Fruit fly (Drosophila melanogaster) whole organism, embryonic: ENCODE results near the gene TM9SF3.
A peak's percentile ranks its signal among the peaks of the same experiment; 100 is the strongest.

ENCODE experiments used
- CG10274 ChIP-seq: fragments of 200-800 bp; sonication (Bioruptor generic); optimal IDR thresholded peaks from 3 replicates; lab custom pipeline; 2017; ENCODE audit warnings: missing biosample characterization, mild to moderate bottlenecking, missing genetic modification characterization
- CG10321 ChIP-seq: fragments of 200-800 bp; sonication (Bioruptor generic); IDR thresholded peaks from 2 replicates; pipeline ENCODE4 v1.3.6; 2022; ENCODE audit warnings: missing biosample characterization, missing genetic modification characterization
- CG11456 ChIP-seq: fragments of 200-800 bp; sonication (Bioruptor generic); IDR thresholded peaks from 3 replicates; pipeline ENCODE4 v1.3.6; 2022; ENCODE audit warnings: missing biosample characterization, missing genetic modification characterization
- CG11504 ChIP-seq: fragments of 200-800 bp; sonication (Bioruptor generic); optimal IDR thresholded peaks from 3 replicates; lab custom pipeline; 2019; ENCODE audit warnings: missing biosample characterization, mild to moderate bottlenecking, missing genetic modification characterization, moderate library complexity
- CG11723 ChIP-seq: fragments of 200-800 bp; sonication (Bioruptor generic); optimal IDR thresholded peaks from 2 replicates; lab custom pipeline; 2017; ENCODE audit warnings: missing biosample characterization, mild to moderate bottlenecking, missing genetic modification characterization
- CG12104 ChIP-seq: fragments of 200-800 bp; sonication (Bioruptor generic); optimal IDR thresholded peaks from 3 replicates; lab custom pipeline; 2016; ENCODE audit warnings: missing biosample characterization, missing genetic modification characterization
- CG12236 ChIP-seq: fragments of 200-800 bp; sonication (Bioruptor generic); optimal IDR thresholded peaks from 2 replicates; lab custom pipeline; 2016; ENCODE audit warnings: missing biosample characterization, missing genetic modification characterization
- CG14860 ChIP-seq: fragments of 200-800 bp; sonication (Bioruptor generic); IDR thresholded peaks from 3 replicates; pipeline ENCODE4 v1.3.6; 2022; ENCODE audit warnings: missing biosample characterization, missing genetic modification characterization; ENCODE audit not compliant: partially characterized antibody
- CG15479 ChIP-seq: fragments of 200-800 bp; sonication (Bioruptor generic); optimal IDR thresholded peaks from 3 replicates; lab custom pipeline; 2019; ENCODE audit warnings: missing biosample characterization, mild to moderate bottlenecking, missing genetic modification characterization, moderate library complexity
- CG31224 ChIP-seq: fragments of 200-800 bp; sonication (Bioruptor generic); IDR thresholded peaks from 2 replicates; pipeline ENCODE4 v1.3.6; 2022; ENCODE audit warnings: missing biosample characterization, missing genetic modification characterization
- CG31365 ChIP-seq: fragments of 200-800 bp; sonication (Bioruptor generic); optimal IDR thresholded peaks from 2 replicates; lab custom pipeline; 2018; ENCODE audit warnings: missing biosample characterization, mild to moderate bottlenecking, missing genetic modification characterization
- CG32532 ChIP-seq: fragments of 200-800 bp; sonication (Bioruptor generic); IDR thresholded peaks from 2 replicates; pipeline ENCODE4 v1.3.6; 2022; ENCODE audit warnings: missing biosample characterization, missing genetic modification characterization
- CG42726 ChIP-seq: fragments of 200-800 bp; sonication (Bioruptor generic); IDR thresholded peaks from 2 replicates; pipeline ENCODE4 v1.3.6; 2022; ENCODE audit warnings: missing biosample characterization, missing genetic modification characterization; ENCODE audit not compliant: partially characterized antibody
- CG6254 ChIP-seq: fragments of 200-800 bp; sonication (Bioruptor generic); optimal IDR thresholded peaks from 3 replicates; lab custom pipeline; 2017; ENCODE audit warnings: mild to moderate bottlenecking, missing biosample characterization, missing genetic modification reagents, missing genetic modification characterization
- CG7372 ChIP-seq: fragments of 200-800 bp; sonication (Bioruptor generic); IDR thresholded peaks from 2 replicates; pipeline ENCODE4 v1.3.6; 2022; ENCODE audit warnings: missing biosample characterization, missing genetic modification characterization
- CG7839 ChIP-seq: fragments of 200-800 bp; sonication (Bioruptor generic); optimal IDR thresholded peaks from 3 replicates; lab custom pipeline; 2018; ENCODE audit warnings: missing biosample characterization, mild to moderate bottlenecking, missing genetic modification characterization, moderate library complexity
- CG9437 ChIP-seq: fragments of 200-800 bp; sonication (Bioruptor generic); optimal IDR thresholded peaks from 2 replicates; lab custom pipeline; 2018; ENCODE audit warnings: missing biosample characterization, mild to moderate bottlenecking, missing genetic modification characterization
- Dbx ChIP-seq: fragments of 200-800 bp; sonication (Bioruptor generic); IDR thresholded peaks from 3 replicates; pipeline ENCODE4 v1.3.6; 2022; ENCODE audit warnings: missing biosample characterization, missing genetic modification characterization
- Deaf1 ChIP-seq: fragments of 200-800 bp; optimal IDR thresholded peaks from 3 replicates; lab custom pipeline; 2019; ENCODE audit warnings: missing biosample characterization, mild to moderate bottlenecking, missing genetic modification characterization, moderate library complexity
- Dll ChIP-seq: fragments of 200-800 bp; sonication (Bioruptor generic); IDR thresholded peaks from 4 replicates; pipeline ENCODE4 v1.3.6; 2022; ENCODE audit warnings: missing biosample characterization, missing genetic modification characterization; ENCODE audit not compliant: partially characterized antibody
- Eip74EF ChIP-seq, 2 experiments: fragments of 200-800 bp in 1 of 2; fragments of >200 bp in 1 of 2; sonication (Bioruptor generic) in 1 of 2; optimal IDR thresholded peaks; 2 replicates each; lab custom pipeline; 2017 to 2019; ENCODE audit warnings: missing biosample characterization in 2 of 2, missing genetic modification characterization in 2 of 2, mild to moderate bottlenecking in 1 of 2, moderate library complexity in 1 of 2
- Fer2 ChIP-seq: fragments of 200-800 bp; sonication (Bioruptor generic); optimal IDR thresholded peaks from 2 replicates; lab custom pipeline; 2018; ENCODE audit warnings: missing biosample characterization, mild to moderate bottlenecking, missing genetic modification characterization, moderate library complexity
- Jarid2 ChIP-seq: fragments of 200-800 bp; sonication (Bioruptor generic); optimal IDR thresholded peaks from 3 replicates; lab custom pipeline; 2017; ENCODE audit warnings: mild to moderate bottlenecking, missing biosample characterization, missing genetic modification reagents, missing genetic modification characterization
- Lpt ChIP-seq: fragments of >200 bp; optimal IDR thresholded peaks from 2 replicates; lab custom pipeline; 2018; ENCODE audit warnings: missing biosample characterization, missing genetic modification characterization
- Myb ChIP-seq: fragments of 200-800 bp; sonication (Bioruptor generic); optimal IDR thresholded peaks from 2 replicates; lab custom pipeline; 2016; ENCODE audit warnings: missing biosample characterization, missing genetic modification characterization
- Scr ChIP-seq: fragments of 200-800 bp; sonication (Bioruptor generic); IDR thresholded peaks from 2 replicates; pipeline ENCODE4 v1.3.6; 2022; ENCODE audit warnings: missing biosample characterization, missing genetic modification characterization; ENCODE audit not compliant: partially characterized antibody
- Trl ChIP-seq, 3 experiments: fragments of >200 bp in 2 of 3; fragments of 200-800 bp in 1 of 3; sonication (Bioruptor generic) in 1 of 3; optimal IDR thresholded peaks; 2 replicates in 1 of 3; 3 replicates in 2 of 3; lab custom pipeline; 2016 to 2017; ENCODE audit warnings: missing biosample characterization in 1 of 3, missing genetic modification characterization in 1 of 3
- amos ChIP-seq: fragments of 200-800 bp; sonication (Bioruptor generic); IDR thresholded peaks from 2 replicates; pipeline ENCODE4 v1.3.6; 2022; ENCODE audit warnings: missing biosample characterization, missing genetic modification characterization; ENCODE audit not compliant: partially characterized antibody
- cad ChIP-seq: fragments of >200 bp; optimal IDR thresholded peaks from 2 replicates; lab custom pipeline; 2017; ENCODE audit warnings: missing biosample characterization, missing genetic modification characterization
- ci ChIP-seq: fragments of 200-800 bp; sonication (Bioruptor generic); IDR thresholded peaks from 3 replicates; pipeline ENCODE4 v1.3.6; 2022; ENCODE audit warnings: missing biosample characterization, missing genetic modification characterization
- crol ChIP-seq: fragments of 200-800 bp; sonication (Bioruptor generic); IDR thresholded peaks from 2 replicates; pipeline ENCODE4 v1.3.6; 2022; ENCODE audit warnings: missing biosample characterization, missing genetic modification characterization
- eve ChIP-seq, 2 experiments: fragments of >200 bp; optimal IDR thresholded peaks; 2 replicates each; lab custom pipeline; 2017; ENCODE audit warnings: missing biosample characterization in 2 of 2, missing genetic modification characterization in 2 of 2
- gsb-n ChIP-seq: fragments of 200-800 bp; sonication (Bioruptor generic); optimal IDR thresholded peaks from 3 replicates; lab custom pipeline; 2018; ENCODE audit warnings: missing biosample characterization, mild to moderate bottlenecking, missing genetic modification characterization
- kni ChIP-seq: fragments of 200-800 bp; sonication (Bioruptor generic); optimal IDR thresholded peaks from 3 replicates; lab custom pipeline; 2017; ENCODE audit warnings: mild to moderate bottlenecking, missing biosample characterization, missing genetic modification reagents, missing genetic modification characterization
- org-1 ChIP-seq: fragments of 200-800 bp; sonication (Bioruptor generic); optimal IDR thresholded peaks from 2 replicates; lab custom pipeline; 2017; ENCODE audit warnings: missing biosample characterization, missing genetic modification characterization
- otp ChIP-seq: fragments of 200-800 bp; sonication (Bioruptor generic); IDR thresholded peaks from 3 replicates; pipeline ENCODE4, ENCODE4 v1.3.6; 2022; ENCODE audit warnings: missing biosample characterization, missing genetic modification characterization
- pfk ChIP-seq: fragments of 200-800 bp; sonication (Bioruptor generic); optimal IDR thresholded peaks from 2 replicates; lab custom pipeline; 2018; ENCODE audit warnings: missing biosample characterization, mild to moderate bottlenecking, missing genetic modification characterization, moderate library complexity
- pita ChIP-seq: fragments of 200-800 bp; sonication (Bioruptor generic); optimal IDR thresholded peaks from 2 replicates; lab custom pipeline; 2017; ENCODE audit warnings: missing biosample characterization, mild to moderate bottlenecking, missing genetic modification characterization
- run ChIP-seq: fragments of 200-800 bp; sonication (Bioruptor generic); optimal IDR thresholded peaks from 3 replicates; lab custom pipeline; 2018; ENCODE audit warnings: missing biosample characterization, mild to moderate bottlenecking, missing genetic modification characterization
- slbo ChIP-seq: fragments of 200-800 bp; sonication (Bioruptor generic); IDR thresholded peaks from 2 replicates; pipeline ENCODE4 v1.3.6; 2022; ENCODE audit warnings: missing biosample characterization, missing genetic modification characterization
- sqz ChIP-seq: fragments of 200-800 bp; sonication (Bioruptor generic); optimal IDR thresholded peaks from 3 replicates; lab custom pipeline; 2018; ENCODE audit warnings: missing biosample characterization, mild to moderate bottlenecking, missing genetic modification characterization
- sr ChIP-seq: fragments of 200-800 bp; sonication (Bioruptor generic); IDR thresholded peaks from 3 replicates; pipeline ENCODE4 v1.3.6; 2022; ENCODE audit warnings: missing biosample characterization, missing genetic modification characterization
- tup ChIP-seq: fragments of 200-800 bp; sonication (Bioruptor generic); optimal IDR thresholded peaks from 2 replicates; lab custom pipeline; 2016; ENCODE audit warnings: missing biosample characterization, mild to moderate bottlenecking, missing genetic modification characterization, moderate library complexity
- wdn ChIP-seq: fragments of 200-800 bp; sonication (Bioruptor generic); IDR thresholded peaks from 2 replicates; pipeline ENCODE4 v1.3.6; 2022; ENCODE audit warnings: missing biosample characterization, missing genetic modification characterization
- zf30C ChIP-seq: fragments of 200-800 bp; sonication (Bioruptor generic); optimal IDR thresholded peaks from 3 replicates; lab custom pipeline; 2018; ENCODE audit warnings: missing biosample characterization, mild to moderate bottlenecking, missing genetic modification characterization

TM9SF3 gene

dm6 chr3L:5630608-5631080 lies 26.9 kb upstream of the TM9SF3 start, which contains the start of gene Blimp-1 (continued):
- peak; percentile 55 to 91 for TF ChIP-seq Trl (optimal IDR thresholded peaks at IDR 0.05; lab: Kevin White, UChicago)
- no peak for TF ChIP-seq Trl (GFP tag; optimal IDR thresholded peaks at IDR 0.05; lab: Kevin White, UChicago)
- TF ChIP-seq sr (GFP tag; lab: Robert Waterston, UW) = no peak
- TF ChIP-seq slbo (GFP tag; lab: Robert Waterston, UW) = 0 out of 2 replicates have a peak, but pooled peaks have one; percentile 3
- peak; percentile 2 for TF ChIP-seq Deaf1 (tag; lab: Kevin White, UChicago)
- no peak for TF ChIP-seq CG7372 (GFP tag; lab: Robert Waterston, UW)
- peak; percentile 51 for TF ChIP-seq CG32532 (GFP tag; lab: Robert Waterston, UW)
- no peak for TF ChIP-seq amos (GFP tag; lab: Robert Waterston, UW)
- TF ChIP-seq CG11504 = no peak
- TF ChIP-seq CG10321 (GFP tag; lab: Robert Waterston, UW) = 0 out of 2 replicates have a peak, but pooled peaks have one; percentile 27
- TF ChIP-seq ci (GFP tag; lab: Robert Waterston, UW) = no peak
- TF ChIP-seq CG7839 = no peak
- peak; percentile 44 for TF ChIP-seq kni (GFP tag; lab: Kevin White, UChicago)
- no peak for TF ChIP-seq tup (GFP tag; lab: Kevin White, UChicago)
- TF ChIP-seq cad = no peak
- peak; percentile 21 for TF ChIP-seq CG9437 (GFP tag; lab: Kevin White, UChicago)
- TF ChIP-seq Scr (GFP tag; lab: Robert Waterston, UW) = peak; percentile 29; the same call in 1 of the 2 replicates
- TF ChIP-seq eve (GFP tag; optimal IDR thresholded peaks at IDR 0.05; lab: Kevin White, UChicago) = no peak
- no peak for TF ChIP-seq wdn
- no peak for TF ChIP-seq CG11723 (GFP tag; lab: Kevin White, UChicago)
- TF ChIP-seq CG42726 = no peak
- peak; percentile 55 for TF ChIP-seq zf30C (GFP tag; lab: Kevin White, UChicago)
- TF ChIP-seq Dll = 0 out of 4 replicates have a peak, but pooled peaks have one; percentile 17
- no peak for TF ChIP-seq CG31365 (tag; lab: Kevin White, UChicago)
- no peak for TF ChIP-seq CG31224
- no peak for TF ChIP-seq CG12236 (GFP tag; lab: Kevin White, UChicago)
- no peak for TF ChIP-seq org-1 (GFP tag; lab: Kevin White, UChicago)
- TF ChIP-seq CG15479 = peak; percentile 82
- TF ChIP-seq Jarid2 (GFP tag; lab: Kevin White, UChicago) = peak; percentile 58
- TF ChIP-seq Myb (GFP tag; lab: Kevin White, UChicago) = no peak
- TF ChIP-seq CG12104 = no peak
- no peak for TF ChIP-seq otp (GFP tag; lab: Robert Waterston, UW)
- TF ChIP-seq gsb-n = no peak
- peak in 1 of 2 experiments; percentile 4 for TF ChIP-seq Eip74EF (GFP tag; optimal IDR thresholded peaks at IDR 0.05; lab: Kevin White, UChicago)
- 0 out of 3 replicates have a peak, but pooled peaks have one; percentile 16 for TF ChIP-seq Dbx (GFP tag; lab: Robert Waterston, UW)
- TF ChIP-seq sqz (GFP tag; lab: Kevin White, UChicago) = peak; percentile 13
- TF ChIP-seq crol (GFP tag; lab: Robert Waterston, UW) = 0 out of 2 replicates have a peak, but pooled peaks have one; percentile 27
- TF ChIP-seq CG10274 (GFP tag; lab: Kevin White, UChicago) = no peak
- TF ChIP-seq run = no peak
- TF ChIP-seq pita (GFP tag; lab: Kevin White, UChicago) = no peak
- TF ChIP-seq Fer2 (tag; lab: Kevin White, UChicago) = no peak
- 0 out of 3 replicates have a peak, but pooled peaks have one; percentile 7 for TF ChIP-seq CG11456 (GFP tag; lab: Robert Waterston, UW)
- TF ChIP-seq pfk (GFP tag; lab: Kevin White, UChicago) = no peak
- TF ChIP-seq CG14860 (GFP tag; lab: Robert Waterston, UW) = 0 out of 3 replicates have a peak, but pooled peaks have one; percentile 30
- TF ChIP-seq CG6254 (GFP tag; lab: Kevin White, UChicago) = no peak
- no peak for TF ChIP-seq Lpt
